Worm (Caenorhabditis elegans) whole organism, early embryonic: ENCODE measurements around the gene eif-2Bgamma.

Experiments
- B0310.2 ChIP-seq: sonication (generic microtip); optimal IDR thresholded peaks from 2 replicates; lab custom pipeline; 2016; ENCODE audit warnings: mild to moderate bottlenecking, missing genetic modification characterization, missing compliant biosample characterization
- aly-1 ChIP-seq: sonication (generic microtip); optimal IDR thresholded peaks from 2 replicates; lab custom pipeline; 2016; ENCODE audit warnings: missing genetic modification characterization, missing compliant biosample characterization
- ama-1 ChIP-seq: fragments of 150-350 bp; optimal IDR thresholded peaks from 2 replicates; lab custom pipeline; 2014
- ceh-13 ChIP-seq: fragments of 200-800 bp; sonication (Bioruptor generic); optimal IDR thresholded peaks from 2 replicates; lab custom pipeline; 2018; ENCODE audit warnings: mild to moderate bottlenecking, missing genetic modification characterization, missing compliant biosample characterization
- hmbx-1 ChIP-seq: sonication (generic microtip); optimal IDR thresholded peaks from 2 replicates; lab custom pipeline; 2016; ENCODE audit warnings: mild to moderate bottlenecking, missing genetic modification characterization, missing compliant biosample characterization
- pes-1 ChIP-seq: fragments of 200-800 bp; sonication (Bioruptor generic); IDR thresholded peaks from 2 replicates; pipeline ENCODE4 v1.3.6; 2022; ENCODE audit warnings: missing genetic modification reagents, missing genetic modification characterization, missing compliant biosample characterization
- scrt-1 ChIP-seq: fragments of 200-800 bp; sonication (Bioruptor generic); IDR thresholded peaks from 2 replicates; pipeline ENCODE4 v1.3.6; 2022; ENCODE audit warnings: missing genetic modification characterization, missing compliant biosample characterization

ce11 chrII:6955084-6955697 lies 12.3 kb downstream of the eif-2Bgamma start:
- TF ChIP-seq aly-1 (tag; lab: Kevin White, UChicago), result no peak
- TF ChIP-seq B0310.2 (tag; lab: Kevin White, UChicago), result no peak
- no peak for TF ChIP-seq ama-1
- no peak for TF ChIP-seq pes-1 (GFP tag; lab: Robert Waterston, UW)
- no peak for TF ChIP-seq scrt-1 (GFP tag; lab: Robert Waterston, UW)
- no peak for TF ChIP-seq hmbx-1 (tag; lab: Kevin White, UChicago)
- no peak for TF ChIP-seq ceh-13 (GFP tag; lab: Kevin White, UChicago)
